Fruit fly (Drosophila melanogaster) whole organism, pupa: Measurements from ENCODE around the gene CG18788.

Experiments
- CG10348 ChIP-seq: fragments of 200-800 bp; sonication (Bioruptor generic); IDR thresholded peaks from 2 replicates; pipeline ENCODE4 v1.3.6; 2022; ENCODE audit warnings: missing biosample characterization, missing genetic modification characterization
- CG12605 ChIP-seq: fragments of 200-800 bp; sonication (Bioruptor generic); IDR thresholded peaks from 2 replicates; pipeline ENCODE4 v1.3.6; 2022; ENCODE audit warnings: missing biosample characterization, missing genetic modification characterization
- CG13204 ChIP-seq: fragments of 200-800 bp; sonication (Bioruptor generic); optimal IDR thresholded peaks from 2 replicates; lab custom pipeline; 2018; ENCODE audit warnings: missing biosample characterization, mild to moderate bottlenecking, missing genetic modification characterization, moderate library complexity
- CG14655 ChIP-seq: fragments of 200-800 bp; sonication (Bioruptor generic); optimal IDR thresholded peaks from 3 replicates; lab custom pipeline; 2017; ENCODE audit warnings: mild to moderate bottlenecking, missing biosample characterization, missing genetic modification reagents, missing genetic modification characterization
- CG15710 ChIP-seq: fragments of 200-800 bp; sonication (Bioruptor generic); optimal IDR thresholded peaks from 2 replicates; lab custom pipeline; 2018; ENCODE audit warnings: missing biosample characterization, mild to moderate bottlenecking, missing genetic modification characterization, moderate library complexity
- CG17806 ChIP-seq: fragments of 200-800 bp; sonication (Bioruptor generic); optimal IDR thresholded peaks from 2 replicates; lab custom pipeline; 2018; ENCODE audit warnings: missing biosample characterization, mild to moderate bottlenecking, missing genetic modification characterization, moderate library complexity
- CG32121 ChIP-seq: fragments of 200-800 bp; sonication (Bioruptor generic); IDR thresholded peaks from 2 replicates; pipeline ENCODE4 v1.3.6; 2022; ENCODE audit warnings: missing biosample characterization, missing genetic modification characterization
- CG34367 ChIP-seq: fragments of 200-800 bp; sonication (Bioruptor generic); optimal IDR thresholded peaks from 2 replicates; lab custom pipeline; 2018; ENCODE audit warnings: missing biosample characterization, mild to moderate bottlenecking, missing genetic modification characterization
- CG4496 ChIP-seq: fragments of 200-800 bp; sonication (Bioruptor generic); IDR thresholded peaks from 3 replicates; pipeline ENCODE4 v1.3.6; 2022; ENCODE audit warnings: missing biosample characterization, missing genetic modification characterization
- CG8159 ChIP-seq: fragments of 200-800 bp; sonication (Bioruptor generic); optimal IDR thresholded peaks from 3 replicates; lab custom pipeline; 2018; ENCODE audit warnings: missing biosample characterization, mild to moderate bottlenecking, missing genetic modification characterization, moderate library complexity
- CG8301 ChIP-seq: fragments of 200-800 bp; sonication (Bioruptor generic); optimal IDR thresholded peaks from 2 replicates; lab custom pipeline; 2018; ENCODE audit warnings: missing biosample characterization, mild to moderate bottlenecking, missing genetic modification characterization
- CG9948 ChIP-seq: fragments of 200-800 bp; sonication (Bioruptor generic); optimal IDR thresholded peaks from 2 replicates; lab custom pipeline; 2018; ENCODE audit warnings: missing biosample characterization, mild to moderate bottlenecking, missing genetic modification characterization, moderate library complexity
- D1 ChIP-seq: fragments of 200-800 bp; sonication (Bioruptor generic); optimal IDR thresholded peaks from 2 replicates; lab custom pipeline; 2018; ENCODE audit warnings: missing biosample characterization, mild to moderate bottlenecking, missing genetic modification characterization, moderate library complexity
- EcR ChIP-seq: fragments of 200-800 bp; sonication (Bioruptor generic); optimal IDR thresholded peaks from 3 replicates; lab custom pipeline; 2019; ENCODE audit warnings: missing biosample characterization, missing genetic modification characterization, mild to moderate bottlenecking, moderate library complexity, missing genetic modification reagents
- Ets98B ChIP-seq: fragments of 200-800 bp; sonication (Bioruptor generic); IDR thresholded peaks from 2 replicates; pipeline ENCODE4 v1.3.6; 2022; ENCODE audit warnings: missing biosample characterization, missing genetic modification characterization
- Pif1A ChIP-seq: fragments of 200-800 bp; sonication (Bioruptor generic); optimal IDR thresholded peaks from 3 replicates; lab custom pipeline; 2016; ENCODE audit warnings: missing biosample characterization, missing genetic modification characterization
- Pif1B ChIP-seq: fragments of 200-800 bp; sonication (Bioruptor generic); optimal IDR thresholded peaks from 3 replicates; lab custom pipeline; 2016; ENCODE audit warnings: missing biosample characterization, missing genetic modification characterization
- Snoo ChIP-seq: fragments of 200-800 bp; sonication (Bioruptor generic); optimal IDR thresholded peaks from 3 replicates; lab custom pipeline; 2017; ENCODE audit warnings: missing biosample characterization, mild to moderate bottlenecking, missing genetic modification characterization, inconsistent platforms
- fd96Ca ChIP-seq: fragments of 200-800 bp; sonication (Bioruptor generic); IDR thresholded peaks from 3 replicates; pipeline ENCODE4 v1.3.6; 2022; ENCODE audit warnings: missing biosample characterization, missing genetic modification characterization
- gl ChIP-seq: fragments of 200-800 bp; sonication (Bioruptor generic); optimal IDR thresholded peaks from 2 replicates; lab custom pipeline; 2018; ENCODE audit warnings: missing biosample characterization, mild to moderate bottlenecking, missing genetic modification characterization
- rn ChIP-seq: fragments of 200-800 bp; sonication (Bioruptor generic); IDR thresholded peaks from 2 replicates; pipeline ENCODE4 v1.3.6; 2022; ENCODE audit warnings: missing biosample characterization, missing genetic modification characterization

The CG18788 gene

DNA sequence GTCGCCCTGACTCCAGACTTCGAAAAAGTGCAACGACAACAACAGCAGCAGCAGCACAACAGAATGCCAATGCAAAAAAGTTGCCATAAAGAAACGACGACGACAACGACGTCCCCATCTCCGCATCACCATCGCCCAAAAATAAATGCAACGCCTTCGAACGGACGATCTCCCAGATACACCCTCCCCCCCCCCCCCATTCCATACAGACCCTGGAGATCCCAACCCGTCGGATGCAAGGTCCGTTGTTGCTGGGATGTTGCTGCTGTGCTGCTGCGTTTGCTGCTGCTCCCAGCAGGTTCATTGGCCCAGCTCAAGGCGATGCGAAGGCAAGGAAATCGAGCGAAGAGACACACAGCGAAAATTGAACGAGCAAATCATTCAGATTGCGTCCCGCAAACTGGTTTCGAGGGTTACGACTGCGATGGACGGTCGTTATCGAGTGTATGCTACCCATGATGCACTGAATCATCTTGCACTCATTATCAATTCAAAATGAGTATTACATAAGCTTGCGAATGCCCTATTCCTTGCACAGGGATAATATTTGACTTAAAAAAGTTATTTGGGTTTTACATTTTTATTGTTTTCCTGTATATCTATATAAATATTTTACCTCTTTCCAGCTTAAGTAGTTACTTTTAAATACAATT, 20.1 kb upstream of the CG18788 start:
- TF ChIP-seq CG4496, result peak; percentile 68
- peak; percentile 67; the same call in 2 of the 3 replicates for TF ChIP-seq fd96Ca (GFP tag; lab: Robert Waterston, UW)
- TF ChIP-seq CG9948 (tag; lab: Kevin White, UChicago), result no peak
- TF ChIP-seq CG17806 (tag; lab: Kevin White, UChicago), result peak; percentile 32
- peak; percentile 38 for TF ChIP-seq Pif1A (GFP tag; lab: Kevin White, UChicago)
- TF ChIP-seq Ets98B (GFP tag; lab: Robert Waterston, UW), result no peak
- peak; percentile 100 for TF ChIP-seq EcR
- TF ChIP-seq gl (tag; lab: Kevin White, UChicago), result peak; percentile 85
- peak; percentile 98 for TF ChIP-seq CG13204 (GFP tag; lab: Kevin White, UChicago)
- no peak for TF ChIP-seq CG10348
- TF ChIP-seq rn (GFP tag; lab: Robert Waterston, UW), result no peak
- no peak for TF ChIP-seq D1 (tag; lab: Kevin White, UChicago)
- peak; percentile 33 for TF ChIP-seq CG8301 (tag; lab: Kevin White, UChicago)
- peak; percentile 42 for TF ChIP-seq CG12605 (GFP tag; lab: Robert Waterston, UW)
- no peak for TF ChIP-seq CG14655 (GFP tag; lab: Kevin White, UChicago)
- no peak; the same call in 1 of the 2 replicates for TF ChIP-seq CG32121 (GFP tag; lab: Robert Waterston, UW)
- peak; percentile 62 for TF ChIP-seq Snoo
- TF ChIP-seq CG34367 (tag; lab: Kevin White, UChicago), result peak; percentile 29
- TF ChIP-seq Pif1B (GFP tag; lab: Kevin White, UChicago), result peak; percentile 36
- TF ChIP-seq CG8159 (tag; lab: Kevin White, UChicago), result peak; percentile 21
- TF ChIP-seq CG15710, result peak; percentile 30
- TF ChIP-seq, all 21 proteins: peak for 14

DNA sequence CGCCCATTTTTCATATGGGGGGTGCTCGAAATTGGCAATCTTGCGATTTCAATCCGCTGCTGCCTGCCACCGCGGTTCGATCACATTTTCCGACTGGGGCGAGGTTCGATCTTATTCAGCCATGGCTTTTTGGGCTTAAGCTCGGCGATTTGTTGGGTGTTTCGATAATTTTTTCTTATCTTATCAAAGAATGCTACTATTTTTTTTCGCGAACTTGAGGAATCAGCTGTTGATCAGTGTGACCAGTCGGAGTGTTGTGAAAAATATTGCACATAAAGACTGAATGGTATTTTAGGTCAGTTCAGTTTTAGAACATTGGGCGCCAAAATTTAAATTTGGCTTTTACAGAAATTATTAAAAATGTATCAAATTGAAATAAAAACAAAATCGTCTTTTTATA, 13.3 kb upstream of the CG18788 start, which contains the start of gene Wdr81:
Gene Wdr81 (minus strand): TSS at position 226 of the 400 bp plus-strand sequence.
- TF ChIP-seq Pif1A (GFP tag; lab: Kevin White, UChicago), result no peak
- no peak for TF ChIP-seq CG32121 (GFP tag; lab: Robert Waterston, UW)
- no peak for TF ChIP-seq Snoo
- no peak for TF ChIP-seq CG34367 (tag; lab: Kevin White, UChicago)
- no peak for TF ChIP-seq CG8301 (tag; lab: Kevin White, UChicago)
- no peak for TF ChIP-seq CG17806 (tag; lab: Kevin White, UChicago)
- no peak for TF ChIP-seq CG13204 (GFP tag; lab: Kevin White, UChicago)
- no peak for TF ChIP-seq D1 (tag; lab: Kevin White, UChicago)
- TF ChIP-seq CG10348, result no peak
- TF ChIP-seq CG14655 (GFP tag; lab: Kevin White, UChicago), result no peak
- TF ChIP-seq rn (GFP tag; lab: Robert Waterston, UW), result no peak
- no peak for TF ChIP-seq EcR
- no peak for TF ChIP-seq CG15710
- no peak for TF ChIP-seq Ets98B (GFP tag; lab: Robert Waterston, UW)

DNA sequence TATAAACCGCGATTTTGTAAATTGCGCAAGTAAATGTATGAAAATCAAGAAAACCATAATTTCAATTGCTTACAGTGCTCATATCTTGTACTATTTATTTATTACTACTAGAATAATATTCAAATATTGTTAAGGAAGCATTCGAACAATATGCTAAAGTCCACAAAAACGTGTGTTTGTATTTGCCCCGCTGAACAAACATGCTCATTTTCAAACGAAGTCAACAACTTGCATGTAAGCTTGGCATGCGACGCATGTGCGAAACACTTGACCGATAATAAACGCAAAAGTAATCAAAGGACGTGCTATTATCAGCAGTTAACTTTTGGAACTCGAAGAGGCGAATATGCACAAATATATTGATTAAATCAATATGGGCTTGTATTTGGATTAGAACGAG, 12.8 kb upstream of the CG18788 start:
- no peak for TF ChIP-seq gl (tag; lab: Kevin White, UChicago)
- no peak for TF ChIP-seq CG8301 (tag; lab: Kevin White, UChicago)
- no peak for TF ChIP-seq CG13204 (GFP tag; lab: Kevin White, UChicago)
- TF ChIP-seq CG32121 (GFP tag; lab: Robert Waterston, UW), result no peak
- TF ChIP-seq CG17806 (tag; lab: Kevin White, UChicago), result no peak
- TF ChIP-seq CG12605 (GFP tag; lab: Robert Waterston, UW), result no peak
- no peak for TF ChIP-seq CG9948 (tag; lab: Kevin White, UChicago)
- TF ChIP-seq CG15710, result no peak
- no peak for TF ChIP-seq CG10348
- TF ChIP-seq CG34367 (tag; lab: Kevin White, UChicago), result no peak
- TF ChIP-seq fd96Ca (GFP tag; lab: Robert Waterston, UW), result no peak
- TF ChIP-seq CG14655 (GFP tag; lab: Kevin White, UChicago), result no peak
- no peak for TF ChIP-seq Ets98B (GFP tag; lab: Robert Waterston, UW)
- TF ChIP-seq D1 (tag; lab: Kevin White, UChicago), result no peak
- TF ChIP-seq EcR, result no peak
- TF ChIP-seq CG8159 (tag; lab: Kevin White, UChicago), result no peak
- TF ChIP-seq Pif1A (GFP tag; lab: Kevin White, UChicago), result no peak

DNA sequence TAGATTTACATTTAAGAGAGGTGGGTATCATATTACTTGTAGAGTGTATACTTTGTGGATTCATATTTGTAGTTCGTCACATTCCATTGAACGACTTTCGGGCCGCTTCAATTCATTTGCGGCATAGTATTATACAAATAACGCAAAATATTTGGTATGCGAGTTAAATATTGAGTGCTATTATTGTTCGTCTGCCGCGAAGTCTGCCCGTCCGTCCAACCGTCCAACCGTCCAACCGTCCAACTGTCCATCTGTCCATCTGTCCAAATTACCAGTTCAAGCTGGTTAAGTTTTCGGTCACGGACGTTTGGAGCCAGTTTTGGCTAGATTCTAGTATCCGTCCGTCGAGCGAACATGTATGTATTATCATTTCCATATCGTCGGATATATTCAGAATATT, 9.9 kb upstream of the CG18788 start:
- TF ChIP-seq gl (tag; lab: Kevin White, UChicago) (no peak), CG8159 (tag; lab: Kevin White, UChicago) (no peak), CG14655 (GFP tag; lab: Kevin White, UChicago) (no peak)
- TF ChIP-seq, all 21 proteins: peak for 0

DNA sequence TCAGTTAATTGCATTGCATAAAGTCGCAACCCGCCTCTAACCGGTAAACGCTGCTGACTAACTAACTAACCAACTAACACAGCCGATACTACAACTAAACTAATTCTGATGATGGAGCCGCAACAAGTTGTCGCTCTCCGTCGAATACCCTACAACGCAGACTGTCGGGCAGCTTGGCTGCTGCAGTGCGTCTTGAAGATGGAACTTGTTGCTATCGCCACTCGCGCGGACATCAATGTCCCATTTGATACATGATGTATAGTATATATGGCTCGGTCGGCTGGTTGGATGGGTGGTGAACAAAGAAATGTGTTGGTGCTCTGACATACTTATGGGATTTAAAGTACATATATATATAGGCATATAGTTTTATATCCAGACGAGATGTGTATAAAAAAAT, 8.5 kb upstream of the CG18788 start:
- TF ChIP-seq Pif1A (GFP tag; lab: Kevin White, UChicago), result no peak
- TF ChIP-seq CG8301 (tag; lab: Kevin White, UChicago), result peak; percentile 29
- TF ChIP-seq CG9948 (tag; lab: Kevin White, UChicago), result no peak
- peak; percentile 5 for TF ChIP-seq CG15710
- TF ChIP-seq CG8159 (tag; lab: Kevin White, UChicago), result peak; percentile 5
- peak; percentile 53; the same call in 1 of the 3 replicates for TF ChIP-seq fd96Ca (GFP tag; lab: Robert Waterston, UW)
- no peak for TF ChIP-seq CG17806 (tag; lab: Kevin White, UChicago)
- TF ChIP-seq CG4496, result peak; percentile 80
- peak; percentile 41; the same call in 1 of the 2 replicates for TF ChIP-seq CG32121 (GFP tag; lab: Robert Waterston, UW)
- TF ChIP-seq CG10348, result 0 out of 2 replicates have a peak, but pooled peaks have one; percentile 7
- peak; percentile 24 for TF ChIP-seq CG13204 (GFP tag; lab: Kevin White, UChicago)
- peak; percentile 67 for TF ChIP-seq Ets98B (GFP tag; lab: Robert Waterston, UW)
- TF ChIP-seq EcR, result peak; percentile 66
